Worm (Caenorhabditis elegans) whole organism, late embryonic: ENCODE data around the gene vps-54.
A peak's percentile ranks its signal among the peaks of the same experiment; 100 is the strongest.

Experiments
- F13H6.1 ChIP-seq: sonication (generic microtip); optimal IDR thresholded peaks from 2 replicates; lab custom pipeline; 2016; ENCODE audit warnings: missing genetic modification characterization, missing compliant biosample characterization
- T23F11.4 ChIP-seq: fragments of 200-800 bp; sonication (Bioruptor generic); optimal IDR thresholded peaks from 2 replicates; lab custom pipeline; 2018; ENCODE audit warnings: mild to moderate bottlenecking, missing genetic modification characterization, missing compliant biosample characterization
- Y22D7AL.16 ChIP-seq: sonication (generic microtip); optimal IDR thresholded peaks from 2 replicates; lab custom pipeline; 2016; ENCODE audit warnings: missing genetic modification characterization, missing compliant biosample characterization
- ama-1 ChIP-seq: fragments of 150-350 bp; optimal IDR thresholded peaks from 2 replicates; lab custom pipeline; 2014
- ceh-14 ChIP-seq: sonication (generic microtip); optimal IDR thresholded peaks from 2 replicates; lab custom pipeline; 2016; ENCODE audit warnings: missing genotype, missing genetic modification characterization, missing compliant biosample characterization
- ceh-19 ChIP-seq: fragments of 200-800 bp; sonication (Bioruptor generic); optimal IDR thresholded peaks from 2 replicates; lab custom pipeline; 2018; ENCODE audit warnings: mild to moderate bottlenecking, missing genetic modification characterization, missing compliant biosample characterization
- ceh-22 ChIP-seq: sonication (generic microtip); optimal IDR thresholded peaks from 2 replicates; lab custom pipeline; 2017; ENCODE audit warnings: missing biosample characterization, missing genetic modification characterization
- ceh-24 ChIP-seq: sonication (generic microtip); optimal IDR thresholded peaks from 2 replicates; lab custom pipeline; 2016; ENCODE audit warnings: mild to moderate bottlenecking, missing genetic modification characterization, missing compliant biosample characterization
- ceh-34 ChIP-seq: sonication (generic microtip); optimal IDR thresholded peaks from 2 replicates; lab custom pipeline; 2016; ENCODE audit warnings: mild to moderate bottlenecking, missing genetic modification characterization, missing compliant biosample characterization
- ceh-45 ChIP-seq: fragments of 200-800 bp; sonication (Bioruptor generic); IDR thresholded peaks from 2 replicates; pipeline ENCODE4 v1.3.6; 2022; ENCODE audit warnings: missing genetic modification reagents, missing genetic modification characterization, missing compliant biosample characterization
- ceh-48 ChIP-seq: sonication (generic microtip); optimal IDR thresholded peaks from 2 replicates; lab custom pipeline; 2016; ENCODE audit warnings: missing genetic modification characterization, inconsistent platforms, missing compliant biosample characterization
- ceh-6 ChIP-seq: fragments of 200-800 bp; sonication (Bioruptor generic); optimal IDR thresholded peaks from 2 replicates; lab custom pipeline; 2018; ENCODE audit warnings: mild to moderate bottlenecking, missing genetic modification characterization, missing compliant biosample characterization
- ceh-9 ChIP-seq: sonication (generic microtip); optimal IDR thresholded peaks from 2 replicates; lab custom pipeline; 2016; ENCODE audit warnings: mild to moderate bottlenecking, missing genetic modification characterization, inconsistent platforms, missing compliant biosample characterization
- elt-2 ChIP-seq: sonication (generic microtip); optimal IDR thresholded peaks from 2 replicates; lab custom pipeline; 2016; ENCODE audit warnings: missing genetic modification reagents, missing genetic modification characterization, missing compliant biosample characterization
- eyg-1 ChIP-seq: sonication (generic microtip); optimal IDR thresholded peaks from 2 replicates; lab custom pipeline; 2016; ENCODE audit warnings: missing genotype, missing genetic modification characterization, missing compliant biosample characterization
- fax-1 ChIP-seq: sonication (generic microtip); optimal IDR thresholded peaks from 2 replicates; lab custom pipeline; 2016; ENCODE audit warnings: missing genotype, missing genetic modification characterization, missing compliant biosample characterization
- fkh-10 ChIP-seq: fragments of 150-350 bp; optimal IDR thresholded peaks from 2 replicates; lab custom pipeline; 2014; ENCODE audit warnings: missing biosample characterization, missing genetic modification reagents, missing genetic modification characterization
- gmeb-2 ChIP-seq: sonication (generic microtip); optimal IDR thresholded peaks from 2 replicates; lab custom pipeline; 2016; ENCODE audit warnings: missing genetic modification characterization, inconsistent platforms, missing compliant biosample characterization
- hlh-15 ChIP-seq: sonication (generic microtip); optimal IDR thresholded peaks from 2 replicates; lab custom pipeline; 2016; ENCODE audit warnings: missing genetic modification characterization, missing compliant biosample characterization
- hlh-6 ChIP-seq: sonication (generic microtip); optimal IDR thresholded peaks from 2 replicates; lab custom pipeline; 2016; ENCODE audit warnings: missing genotype, missing genetic modification characterization, missing compliant biosample characterization
- lim-6 ChIP-seq: sonication (generic microtip); optimal IDR thresholded peaks from 2 replicates; lab custom pipeline; 2016; ENCODE audit warnings: missing genetic modification characterization, missing compliant biosample characterization
- madf-2 ChIP-seq: sonication (generic microtip); optimal IDR thresholded peaks from 2 replicates; lab custom pipeline; 2017; ENCODE audit warnings: missing genetic modification characterization, missing compliant biosample characterization
- mec-3 ChIP-seq: sonication (generic microtip); optimal IDR thresholded peaks from 2 replicates; lab custom pipeline; 2016; ENCODE audit warnings: borderline replicate concordance, missing genetic modification characterization, missing compliant biosample characterization
- nhr-11 ChIP-seq: fragments of 150-350 bp; optimal IDR thresholded peaks from 2 replicates; lab custom pipeline; 2014; ENCODE audit warnings: missing biosample characterization, missing genetic modification characterization
- npax-4 ChIP-seq: sonication (generic microtip); optimal IDR thresholded peaks from 2 replicates; lab custom pipeline; 2016; ENCODE audit warnings: missing genetic modification characterization, missing compliant biosample characterization
- odd-2 ChIP-seq: sonication (generic microtip); optimal IDR thresholded peaks from 2 replicates; lab custom pipeline; 2017; ENCODE audit warnings: antibody characterized with exemption, mild to moderate bottlenecking, missing genetic modification characterization, missing compliant biosample characterization
- pag-3 ChIP-seq: sonication (generic microtip); optimal IDR thresholded peaks from 2 replicates; lab custom pipeline; 2016; ENCODE audit warnings: missing compliant biosample characterization, missing genetic modification characterization, borderline replicate concordance
- pat-9 ChIP-seq: fragments of 200-800 bp; sonication (Bioruptor generic); optimal IDR thresholded peaks from 2 replicates; lab custom pipeline; 2018; ENCODE audit warnings: mild to moderate bottlenecking, missing genetic modification characterization, moderate library complexity, missing compliant biosample characterization
- pha-4 ChIP-seq: fragments of 150-350 bp; optimal IDR thresholded peaks from 2 replicates; lab custom pipeline; 2018; ENCODE audit warnings: missing biosample characterization, missing genetic modification reagents, missing genetic modification characterization
- pqm-1 ChIP-seq: sonication (generic microtip); optimal IDR thresholded peaks from 2 replicates; lab custom pipeline; 2016; ENCODE audit warnings: missing genetic modification characterization, missing compliant biosample characterization
- pros-1 ChIP-seq: fragments of 150-350 bp; optimal IDR thresholded peaks from 2 replicates; lab custom pipeline; 2014; ENCODE audit warnings: missing biosample characterization, missing genetic modification reagents, missing genetic modification characterization
- ref-2 ChIP-seq: sonication (generic microtip); optimal IDR thresholded peaks from 2 replicates; lab custom pipeline; 2016; ENCODE audit warnings: missing genetic modification characterization, missing compliant biosample characterization
- rnt-1 ChIP-seq: sonication (generic microtip); optimal IDR thresholded peaks from 2 replicates; lab custom pipeline; 2016; ENCODE audit warnings: missing genetic modification characterization, missing compliant biosample characterization
- sdc-2 ChIP-seq: sonication (generic microtip); optimal IDR thresholded peaks from 2 replicates; lab custom pipeline; 2016; ENCODE audit warnings: missing genotype, missing genetic modification characterization, missing compliant biosample characterization
- sox-2 ChIP-seq: fragments of 200-800 bp; sonication (Bioruptor generic); IDR thresholded peaks from 2 replicates; pipeline ENCODE4 v1.3.6; 2022; ENCODE audit warnings: missing genetic modification reagents, missing genetic modification characterization, missing compliant biosample characterization
- syd-9 ChIP-seq: sonication (generic microtip); optimal IDR thresholded peaks from 2 replicates; lab custom pipeline; 2016; ENCODE audit warnings: mild to moderate bottlenecking, missing genetic modification characterization, moderate library complexity, missing compliant biosample characterization
- tbx-2 ChIP-seq: sonication (generic microtip); optimal IDR thresholded peaks from 2 replicates; lab custom pipeline; 2016; ENCODE audit warnings: missing genetic modification characterization, missing compliant biosample characterization
- tbx-7 ChIP-seq: sonication (generic microtip); optimal IDR thresholded peaks from 2 replicates; lab custom pipeline; 2016; ENCODE audit warnings: missing genotype, missing genetic modification characterization, missing compliant biosample characterization
- ttx-3 ChIP-seq: sonication (generic microtip); optimal IDR thresholded peaks from 2 replicates; lab custom pipeline; 2016; ENCODE audit warnings: missing genetic modification reagents, missing genetic modification characterization, missing compliant biosample characterization
- unc-3 ChIP-seq, 2 experiments: fragments of 200-800 bp in 1 of 2; sonication (Bioruptor generic) in 1 of 2; sonication (generic microtip) in 1 of 2; conservative IDR thresholded peaks in 1 of 2; optimal IDR thresholded peaks in 1 of 2; 2 replicates each; pipeline versions ENCODE4 v1.3.6 to Lab custom; 2016 to 2022; ENCODE audit warnings: missing compliant biosample characterization in 2 of 2, missing genetic modification characterization in 2 of 2, missing genetic modification reagents in 1 of 2
- unc-55 ChIP-seq: sonication (generic microtip); optimal IDR thresholded peaks from 2 replicates; lab custom pipeline; 2017; ENCODE audit warnings: missing biosample characterization, missing genetic modification reagents, missing genetic modification characterization
- unc-86 ChIP-seq: sonication (generic microtip); optimal IDR thresholded peaks from 2 replicates; lab custom pipeline; 2016; ENCODE audit warnings: missing genetic modification characterization, missing compliant biosample characterization
- zip-5 ChIP-seq: sonication (generic microtip); optimal IDR thresholded peaks from 2 replicates; lab custom pipeline; 2016; ENCODE audit warnings: missing genetic modification characterization, missing compliant biosample characterization
- ztf-16 ChIP-seq: sonication (generic microtip); optimal IDR thresholded peaks from 2 replicates; lab custom pipeline; 2017; ENCODE audit warnings: missing genetic modification characterization, missing compliant biosample characterization

The vps-54 gene

DNA sequence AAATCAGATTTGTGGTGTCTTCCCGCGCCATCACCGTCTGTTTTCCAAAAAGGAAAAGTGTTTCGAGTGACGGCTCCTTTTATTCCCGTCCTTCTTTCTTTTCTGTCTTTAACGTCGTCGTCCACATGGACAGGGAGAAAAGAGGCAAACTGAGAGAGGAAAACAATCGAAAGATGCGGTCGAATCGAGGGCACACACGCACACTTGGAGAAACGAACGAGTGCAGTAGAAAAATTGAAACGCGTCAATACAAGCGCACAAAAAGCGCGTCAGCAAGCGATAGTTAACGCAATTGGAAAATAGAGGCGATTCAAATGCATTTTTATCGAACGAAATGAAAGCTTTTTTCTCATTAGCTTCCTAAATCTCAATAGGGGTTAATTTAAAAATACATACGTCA, 39.4 kb downstream of the vps-54 start (continued):
- TF ChIP-seq F13H6.1 (tag; lab: Kevin White, UChicago) (no peak), syd-9 (no peak), ztf-16 (tag; lab: Kevin White, UChicago) (no peak), ceh-45 (GFP tag; lab: Robert Waterston, UW) (no peak), pqm-1 (tag; lab: Kevin White, UChicago) (no peak), mec-3 (no peak), lim-6 (tag; lab: Kevin White, UChicago) (no peak), pat-9 (tag; lab: Kevin White, UChicago) (no peak), hlh-15 (tag; lab: Kevin White, UChicago) (no peak), ttx-3 (no peak), pha-4 (tag; lab: Kevin White, UChicago) (no peak), ama-1 (lab: Kevin White, UChicago) (no peak), npax-4 (tag; lab: Kevin White, UChicago) (no peak), unc-55 (GFP tag; lab: Kevin White, UChicago) (peak; percentile 29), pag-3 (tag; lab: Kevin White, UChicago) (no peak), ceh-24 (tag; lab: Kevin White, UChicago) (no peak), hlh-6 (tag; lab: Kevin White, UChicago) (no peak), Y22D7AL.16 (tag; lab: Kevin White, UChicago) (no peak), fkh-10 (GFP tag; lab: Kevin White, UChicago) (no peak), fax-1 (tag; lab: Kevin White, UChicago) (no peak), madf-2 (tag; lab: Kevin White, UChicago) (no peak), ceh-48 (tag; lab: Kevin White, UChicago) (peak; percentile 50), ref-2 (tag; lab: Kevin White, UChicago) (peak; percentile 66), ceh-34 (tag; lab: Kevin White, UChicago) (peak; percentile 34), sox-2 (GFP tag; lab: Robert Waterston, UW) (no peak), T23F11.4 (GFP tag; lab: Kevin White, UChicago) (no peak), nhr-11 (tag; lab: Kevin White, UChicago) (no peak)

DNA sequence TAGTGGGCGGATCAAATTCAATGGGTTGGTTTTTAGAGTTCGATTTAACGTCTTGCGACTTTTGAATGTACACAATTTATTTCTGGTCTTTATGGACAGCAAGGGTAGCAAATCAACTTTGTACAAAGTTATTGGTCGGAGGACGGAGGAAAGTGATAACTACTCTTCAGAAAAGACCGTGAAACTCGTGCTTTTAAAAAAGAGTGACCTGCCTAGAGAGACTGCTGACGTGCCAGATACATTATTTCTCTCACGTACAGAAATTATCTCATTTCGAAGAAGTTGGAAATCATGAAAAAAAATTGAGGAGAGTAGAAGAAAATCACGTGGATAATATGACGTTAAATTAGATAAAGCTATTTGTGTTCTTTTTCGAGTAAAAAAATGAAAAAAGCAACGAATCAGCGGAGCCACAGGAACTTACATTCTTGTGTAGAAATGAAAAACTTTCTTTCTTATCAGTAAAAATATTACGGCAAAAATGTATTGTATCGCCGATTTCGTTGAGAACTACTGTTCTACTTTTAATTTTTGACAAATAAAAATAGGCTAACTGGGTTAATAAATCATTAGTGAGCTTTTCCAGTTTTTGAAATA, 40.0 kb downstream of the vps-54 start, which contains the start of gene ppm-1.A:
TSS of gene ppm-1.A (minus strand) at position 294 of the 597 bp plus-strand sequence.
- no peak for TF ChIP-seq sox-2 (GFP tag; lab: Robert Waterston, UW)

DNA sequence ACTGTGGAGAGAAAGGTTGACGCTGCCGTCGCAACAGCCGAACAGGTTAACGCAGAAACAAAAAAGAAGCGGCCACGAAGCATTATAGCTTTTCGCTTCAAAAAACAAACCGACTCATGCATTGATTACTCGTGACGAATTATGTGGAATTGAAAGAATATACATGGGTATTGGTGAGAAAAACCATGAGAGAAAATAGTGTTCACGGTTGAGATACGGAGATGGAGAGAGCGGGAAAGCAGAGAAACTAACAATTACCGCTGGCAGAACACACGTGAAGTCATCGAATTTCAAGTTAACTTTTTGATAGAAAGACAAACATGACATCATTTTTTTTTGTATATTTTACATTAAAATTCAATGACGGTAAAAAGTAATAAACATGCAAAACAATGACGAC, 40.9 kb downstream of the vps-54 start:
- TF ChIP-seq rnt-1 = no peak
- no peak for TF ChIP-seq ceh-19 (GFP tag; lab: Kevin White, UChicago)
- TF ChIP-seq unc-3 (GFP tag; conservative IDR thresholded peaks at IDR 0.05; lab: Robert Waterston, UW) = no peak
- no peak for TF ChIP-seq unc-3 (tag; optimal IDR thresholded peaks at IDR 0.05; lab: Kevin White, UChicago)
- no peak for TF ChIP-seq odd-2 (tag; lab: Kevin White, UChicago)
- TF ChIP-seq ceh-6 (GFP tag; lab: Kevin White, UChicago) = no peak
- no peak for TF ChIP-seq elt-2 (tag; lab: Kevin White, UChicago)
- TF ChIP-seq gmeb-2 (tag; lab: Kevin White, UChicago) = no peak
- no peak for TF ChIP-seq fax-1 (tag; lab: Kevin White, UChicago)
- no peak for TF ChIP-seq pha-4 (tag; lab: Kevin White, UChicago)

DNA sequence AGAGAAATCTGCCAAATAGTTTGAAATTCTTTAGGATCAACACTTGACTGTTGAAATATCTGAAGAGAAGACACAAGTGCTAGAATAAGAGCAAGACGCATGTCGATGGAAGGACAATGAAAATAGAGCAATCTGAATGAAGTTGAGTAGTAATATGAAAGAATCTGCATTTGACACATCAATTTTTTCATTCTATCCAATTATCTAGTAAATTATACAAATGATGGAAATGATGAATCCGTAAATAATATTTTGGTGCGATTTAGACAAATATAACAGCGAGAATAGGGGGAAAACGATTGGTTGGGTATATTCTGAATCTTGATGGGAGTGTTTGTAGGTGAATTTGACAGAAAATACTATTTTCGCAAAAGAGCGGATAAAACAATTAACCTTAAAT, 43.5 kb downstream of the vps-54 start, which contains the start of gene txt-10:
TSS of gene txt-10 (minus strand) at position 101 of the 400 bp plus-strand sequence.
- no peak for TF ChIP-seq eyg-1 (tag; lab: Kevin White, UChicago)
- TF ChIP-seq pat-9 (tag; lab: Kevin White, UChicago) = no peak
- no peak for TF ChIP-seq pros-1
- no peak for TF ChIP-seq sdc-2
- TF ChIP-seq elt-2 (tag; lab: Kevin White, UChicago) = no peak
- no peak for TF ChIP-seq tbx-2 (tag; lab: Kevin White, UChicago)
- no peak for TF ChIP-seq unc-55 (GFP tag; lab: Kevin White, UChicago)
- TF ChIP-seq ceh-14 (tag; lab: Kevin White, UChicago) = no peak
- no peak for TF ChIP-seq hlh-15 (tag; lab: Kevin White, UChicago)
- no peak for TF ChIP-seq unc-86 (tag; lab: Kevin White, UChicago)
- no peak for TF ChIP-seq tbx-7 (tag; lab: Kevin White, UChicago)
- no peak for TF ChIP-seq fax-1 (tag; lab: Kevin White, UChicago)
- no peak for TF ChIP-seq ceh-22
- no peak for TF ChIP-seq ceh-9 (tag; lab: Kevin White, UChicago)
- TF ChIP-seq gmeb-2 (tag; lab: Kevin White, UChicago) = no peak
- TF ChIP-seq zip-5 (tag; lab: Kevin White, UChicago) = no peak
- no peak for TF ChIP-seq pag-3 (tag; lab: Kevin White, UChicago)
- no peak for TF ChIP-seq rnt-1
